Fruit fly (Drosophila melanogaster) whole organism, embryonic: Measurements from ENCODE around the gene Ts.

Experiments
- Aef1 ChIP-seq: fragments of 200-800 bp; sonication (Bioruptor generic); IDR thresholded peaks from 3 replicates; pipeline ENCODE4 v1.3.6; 2022; ENCODE audit warnings: missing biosample characterization, missing genetic modification characterization
- Bgb ChIP-seq: fragments of 200-800 bp; sonication (Bioruptor generic); IDR thresholded peaks from 2 replicates; pipeline ENCODE4 v1.3.6; 2022; ENCODE audit warnings: missing biosample characterization, missing genetic modification characterization; ENCODE audit not compliant: partially characterized antibody
- BtbVII ChIP-seq: fragments of 200-800 bp; sonication (Bioruptor generic); optimal IDR thresholded peaks from 3 replicates; lab custom pipeline; 2017; ENCODE audit warnings: missing biosample characterization, mild to moderate bottlenecking, missing genetic modification characterization
- CG10431 ChIP-seq: fragments of 200-800 bp; sonication (Bioruptor generic); optimal IDR thresholded peaks from 3 replicates; lab custom pipeline; 2018; ENCODE audit warnings: missing biosample characterization, mild to moderate bottlenecking, missing genetic modification characterization
- CG10654 ChIP-seq: fragments of 200-800 bp; sonication (Bioruptor generic); optimal IDR thresholded peaks from 2 replicates; lab custom pipeline; 2016; ENCODE audit warnings: missing biosample characterization, missing genetic modification characterization
- CG11093 ChIP-seq: fragments of 200-800 bp; sonication (Bioruptor generic); IDR thresholded peaks from 3 replicates; pipeline ENCODE4 v1.3.6; 2022; ENCODE audit warnings: missing biosample characterization, missing genetic modification characterization
- CG11696 ChIP-seq: fragments of 200-800 bp; sonication (Bioruptor generic); IDR thresholded peaks from 2 replicates; pipeline ENCODE4 v1.3.6; 2022; ENCODE audit warnings: missing biosample characterization, missing genetic modification characterization
- CG12104 ChIP-seq: fragments of 200-800 bp; sonication (Bioruptor generic); optimal IDR thresholded peaks from 3 replicates; lab custom pipeline; 2016; ENCODE audit warnings: missing biosample characterization, missing genetic modification characterization
- CG12659 ChIP-seq: fragments of 200-800 bp; sonication (Bioruptor generic); optimal IDR thresholded peaks from 3 replicates; lab custom pipeline; 2017; ENCODE audit warnings: mild to moderate bottlenecking, missing biosample characterization, missing genetic modification reagents, missing genetic modification characterization
- CG14014 ChIP-seq: fragments of 200-800 bp; sonication (Bioruptor generic); IDR thresholded peaks from 2 replicates; pipeline ENCODE4 v1.3.6; 2022; ENCODE audit warnings: missing biosample characterization, missing genetic modification characterization
- CG14441 ChIP-seq: fragments of 200-800 bp; sonication (Bioruptor generic); IDR thresholded peaks from 2 replicates; pipeline ENCODE4 v1.3.6; 2022; ENCODE audit warnings: missing biosample characterization, missing genetic modification characterization
- CG1602 ChIP-seq: fragments of 200-800 bp; sonication (Bioruptor generic); optimal IDR thresholded peaks from 3 replicates; lab custom pipeline; 2016; ENCODE audit warnings: missing biosample characterization, missing genetic modification characterization
- CG16813 ChIP-seq: fragments of 200-800 bp; sonication (Bioruptor generic); IDR thresholded peaks from 3 replicates; pipeline ENCODE4 v1.3.6; 2022; ENCODE audit warnings: missing biosample characterization, missing genetic modification characterization; ENCODE audit not compliant: partially characterized antibody
- CG17186 ChIP-seq: fragments of 200-800 bp; sonication (Bioruptor generic); optimal IDR thresholded peaks from 3 replicates; lab custom pipeline; 2017; ENCODE audit warnings: missing biosample characterization, missing genetic modification reagents, missing genetic modification characterization
- CG18011 ChIP-seq: fragments of 200-800 bp; sonication (Bioruptor generic); optimal IDR thresholded peaks from 2 replicates; lab custom pipeline; 2017; ENCODE audit warnings: missing biosample characterization, missing genetic modification characterization, mild to moderate bottlenecking, moderate library complexity, missing genotype
- CG2120 ChIP-seq: fragments of 200-800 bp; sonication (Bioruptor generic); optimal IDR thresholded peaks from 3 replicates; lab custom pipeline; 2016; ENCODE audit warnings: missing biosample characterization, missing genetic modification characterization
- CG2889 ChIP-seq: fragments of 200-800 bp; sonication (Bioruptor generic); IDR thresholded peaks from 3 replicates; pipeline ENCODE4 v1.3.6; 2022; ENCODE audit warnings: missing biosample characterization, missing genetic modification characterization
- CG3281 ChIP-seq: fragments of 200-800 bp; sonication (Bioruptor generic); optimal IDR thresholded peaks from 3 replicates; lab custom pipeline; 2017; ENCODE audit warnings: missing biosample characterization, mild to moderate bottlenecking, missing genetic modification characterization
- CG3838 ChIP-seq: fragments of 200-800 bp; sonication (Bioruptor generic); optimal IDR thresholded peaks from 3 replicates; lab custom pipeline; 2016; ENCODE audit warnings: missing biosample characterization, missing genetic modification characterization
- CG4424 ChIP-seq: fragments of 200-800 bp; sonication (Bioruptor generic); optimal IDR thresholded peaks from 3 replicates; lab custom pipeline; 2016; ENCODE audit warnings: missing biosample characterization, missing genetic modification characterization
- CG4730 ChIP-seq: fragments of 200-800 bp; sonication (Bioruptor generic); IDR thresholded peaks from 2 replicates; pipeline ENCODE4 v1.3.6; 2022; ENCODE audit warnings: missing biosample characterization, missing genetic modification characterization
- CG6254 ChIP-seq: fragments of 200-800 bp; sonication (Bioruptor generic); optimal IDR thresholded peaks from 3 replicates; lab custom pipeline; 2017; ENCODE audit warnings: mild to moderate bottlenecking, missing biosample characterization, missing genetic modification reagents, missing genetic modification characterization
- CG6689 ChIP-seq: fragments of 200-800 bp; sonication (Bioruptor generic); IDR thresholded peaks from 2 replicates; pipeline ENCODE4 v1.3.6; 2022; ENCODE audit warnings: missing biosample characterization, missing genetic modification characterization
- CG6813 ChIP-seq: fragments of 200-800 bp; sonication (Bioruptor generic); optimal IDR thresholded peaks from 2 replicates; lab custom pipeline; 2017; ENCODE audit warnings: missing biosample characterization, missing genetic modification characterization, mild to moderate bottlenecking, moderate library complexity, missing genetic modification reagents
- CG7357 ChIP-seq: fragments of 200-800 bp; sonication (Bioruptor generic); IDR thresholded peaks from 3 replicates; pipeline ENCODE4 v1.3.6; 2022; ENCODE audit warnings: missing biosample characterization, missing genetic modification characterization
- CG8359 ChIP-seq: fragments of 200-800 bp; sonication (Bioruptor generic); optimal IDR thresholded peaks from 2 replicates; lab custom pipeline; 2017; ENCODE audit warnings: missing biosample characterization, mild to moderate bottlenecking, missing genetic modification characterization, borderline replicate concordance
- Camta ChIP-seq: fragments of 200-800 bp; sonication (Bioruptor generic); optimal IDR thresholded peaks from 2 replicates; lab custom pipeline; 2016; ENCODE audit warnings: missing biosample characterization, missing genetic modification characterization
- D19A ChIP-seq: fragments of 200-800 bp; optimal IDR thresholded peaks from 3 replicates; lab custom pipeline; 2019; ENCODE audit warnings: missing biosample characterization, mild to moderate bottlenecking, missing genetic modification characterization, moderate library complexity
- HLH3B ChIP-seq: fragments of 200-800 bp; sonication (Bioruptor generic); IDR thresholded peaks from 2 replicates; pipeline ENCODE4 v1.3.6; 2022; ENCODE audit warnings: missing biosample characterization, missing genetic modification characterization
- Hsf ChIP-seq: fragments of 200-800 bp; sonication (Bioruptor generic); optimal IDR thresholded peaks from 3 replicates; lab custom pipeline; 2016; ENCODE audit warnings: missing biosample characterization, missing genetic modification characterization
- Lhr ChIP-seq: fragments of 200-800 bp; sonication (Bioruptor generic); optimal IDR thresholded peaks from 3 replicates; lab custom pipeline; 2017; ENCODE audit warnings: mild to moderate bottlenecking, missing biosample characterization, missing genetic modification reagents, missing genetic modification characterization
- MESR4 ChIP-seq: fragments of 200-800 bp; sonication (Bioruptor generic); optimal IDR thresholded peaks from 2 replicates; lab custom pipeline; 2018; ENCODE audit warnings: missing biosample characterization, mild to moderate bottlenecking, missing genetic modification characterization, moderate library complexity
- Pdp1 ChIP-seq, 2 experiments: fragments of 200-800 bp; sonication (Bioruptor generic); optimal IDR thresholded peaks; 3 replicates each; lab custom pipeline; 2016; ENCODE audit warnings: missing biosample characterization in 2 of 2, missing genetic modification characterization in 2 of 2, mild to moderate bottlenecking in 1 of 2, moderate library complexity in 1 of 2
- Sin3A ChIP-seq: fragments of >200 bp; optimal IDR thresholded peaks from 2 replicates; lab custom pipeline; 2018
- Xbp1 ChIP-seq: fragments of 200-800 bp; sonication (Bioruptor generic); optimal IDR thresholded peaks from 3 replicates; lab custom pipeline; 2016; ENCODE audit warnings: missing biosample characterization, mild to moderate bottlenecking, missing genetic modification characterization
- Xrp1 ChIP-seq: fragments of 200-800 bp; sonication (Bioruptor generic); IDR thresholded peaks from 2 replicates; pipeline ENCODE4 v1.3.6; 2022; ENCODE audit warnings: missing biosample characterization, missing genetic modification characterization
- YL-1 ChIP-seq: fragments of 200-800 bp; sonication (Bioruptor generic); optimal IDR thresholded peaks from 3 replicates; lab custom pipeline; 2017; ENCODE audit warnings: missing biosample characterization, mild to moderate bottlenecking, missing genetic modification characterization
- al ChIP-seq: fragments of 200-800 bp; sonication (Bioruptor generic); IDR thresholded peaks from 2 replicates; pipeline ENCODE4 v1.3.6; 2022; ENCODE audit warnings: missing biosample characterization, missing genetic modification characterization
- ap ChIP-seq: fragments of 200-800 bp; sonication (Bioruptor generic); IDR thresholded peaks from 2 replicates; pipeline ENCODE4 v1.3.6; 2022; ENCODE audit warnings: missing biosample characterization, missing genetic modification characterization
- crc ChIP-seq: fragments of 200-800 bp; sonication (Bioruptor generic); optimal IDR thresholded peaks from 2 replicates; lab custom pipeline; 2016; ENCODE audit warnings: missing biosample characterization, missing genetic modification characterization
- croc ChIP-seq: fragments of 200-800 bp; sonication (Bioruptor generic); conservative IDR thresholded peaks from 3 replicates; pipeline ENCODE4 v1.3.6; 2022; ENCODE audit warnings: missing biosample characterization, missing genetic modification characterization
- esg ChIP-seq: fragments of 200-800 bp; sonication (Bioruptor generic); conservative IDR thresholded peaks from 2 replicates; pipeline ENCODE4 v1.3.6; 2022; ENCODE audit warnings: missing biosample characterization, missing genetic modification characterization
- gem ChIP-seq: fragments of 200-800 bp; sonication (Bioruptor generic); optimal IDR thresholded peaks from 2 replicates; lab custom pipeline; 2019; ENCODE audit warnings: missing biosample characterization, mild to moderate bottlenecking, missing genetic modification characterization, moderate library complexity
- lab ChIP-seq: fragments of 200-800 bp; sonication (Bioruptor generic); optimal IDR thresholded peaks from 3 replicates; lab custom pipeline; 2017; ENCODE audit warnings: missing biosample characterization, missing genetic modification characterization, mild to moderate bottlenecking, moderate library complexity, missing genetic modification reagents
- nmo ChIP-seq: fragments of 200-800 bp; sonication (Bioruptor generic); optimal IDR thresholded peaks from 2 replicates; lab custom pipeline; 2018; ENCODE audit warnings: missing biosample characterization, mild to moderate bottlenecking, missing genetic modification characterization, moderate library complexity
- nom ChIP-seq: fragments of 200-800 bp; sonication (Bioruptor generic); optimal IDR thresholded peaks from 2 replicates; lab custom pipeline; 2017; ENCODE audit warnings: missing biosample characterization, missing genetic modification characterization, mild to moderate bottlenecking, moderate library complexity, missing genetic modification reagents
- p53 ChIP-seq: fragments of 200-800 bp; sonication (Bioruptor generic); optimal IDR thresholded peaks from 2 replicates; lab custom pipeline; 2016; ENCODE audit warnings: missing biosample characterization, missing genetic modification characterization
- peb ChIP-seq: fragments of 200-800 bp; sonication (Bioruptor generic); IDR thresholded peaks from 2 replicates; pipeline ENCODE4 v1.3.6; 2022; ENCODE audit warnings: missing biosample characterization, missing genetic modification characterization
- phol ChIP-seq: fragments of 200-800 bp; sonication (Bioruptor generic); optimal IDR thresholded peaks from 3 replicates; lab custom pipeline; 2018; ENCODE audit warnings: missing biosample characterization, mild to moderate bottlenecking, missing genetic modification characterization, moderate library complexity
- tin ChIP-seq: fragments of 200-800 bp; sonication (Bioruptor generic); optimal IDR thresholded peaks from 3 replicates; lab custom pipeline; 2016; ENCODE audit warnings: missing biosample characterization, missing genetic modification characterization

The Ts gene

DNA sequence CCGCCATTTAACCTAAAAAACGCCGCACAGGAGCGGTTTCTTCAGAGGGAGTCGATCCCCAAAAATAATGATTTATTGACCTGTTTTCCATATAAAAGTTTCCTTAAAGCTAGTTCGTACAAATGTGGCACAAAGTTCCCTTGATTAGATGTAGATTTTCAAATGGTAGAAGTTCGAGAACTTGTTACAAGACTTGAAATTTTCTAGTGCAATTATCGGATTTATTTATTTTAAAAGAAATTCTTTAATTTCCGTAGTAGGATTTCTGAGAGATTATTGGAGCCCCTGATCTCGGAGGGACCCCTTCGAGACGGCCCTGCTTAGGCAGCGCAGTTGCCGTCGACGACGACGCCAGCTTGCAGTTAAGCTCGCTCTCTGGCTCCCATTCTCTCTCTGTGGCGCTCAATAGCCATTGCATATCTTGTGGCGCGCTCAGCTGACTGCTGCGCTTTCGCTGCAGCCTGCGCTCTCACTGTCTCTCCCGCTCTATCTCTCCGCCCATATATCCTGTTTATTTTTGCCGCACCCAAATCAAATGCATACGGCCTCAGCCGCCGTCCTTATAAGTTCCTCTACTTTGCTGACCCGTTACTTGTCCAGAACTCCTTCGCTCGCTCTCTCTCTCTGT, 11.8 kb downstream of the Ts start (continued):
- TF ChIP-seq Hsf (GFP tag; lab: Kevin White, UChicago) (peak; percentile 41), peb (GFP tag; lab: Robert Waterston, UW) (peak; percentile 47; the same call in 1 of the 2 replicates), CG18011 (GFP tag; lab: Kevin White, UChicago) (no peak), esg (GFP tag; lab: Robert Waterston, UW) (peak; percentile 47), gem (peak; percentile 69), CG4424 (GFP tag; lab: Kevin White, UChicago) (peak; percentile 64), lab (GFP tag; lab: Kevin White, UChicago) (no peak), BtbVII (no peak), CG14441 (no peak), CG12659 (GFP tag; lab: Kevin White, UChicago) (peak; percentile 35), CG7357 (GFP tag; lab: Robert Waterston, UW) (peak; percentile 28; the same call in 1 of the 3 replicates), Sin3A (lab: Kevin White, UChicago) (no peak), CG12104 (no peak), Bgb (GFP tag; lab: Robert Waterston, UW) (no peak), CG3838 (GFP tag; lab: Kevin White, UChicago) (no peak), D19A (tag; lab: Kevin White, UChicago) (peak; percentile 55), CG4730 (GFP tag; lab: Robert Waterston, UW) (no peak), YL-1 (GFP tag; lab: Kevin White, UChicago) (no peak), CG17186 (no peak), CG11696 (GFP tag; lab: Robert Waterston, UW) (no peak), Xbp1 (GFP tag; lab: Kevin White, UChicago) (peak; percentile 61), Lhr (GFP tag; lab: Kevin White, UChicago) (peak; percentile 16), nom (GFP tag; lab: Kevin White, UChicago) (peak; percentile 63), CG6689 (GFP tag; lab: Robert Waterston, UW) (peak; percentile 71), CG14014 (GFP tag; lab: Robert Waterston, UW) (no peak), tin (GFP tag; lab: Kevin White, UChicago) (peak; percentile 67), CG3281 (no peak), HLH3B (peak; percentile 56), CG6813 (GFP tag; lab: Kevin White, UChicago) (no peak), CG10431 (GFP tag; lab: Kevin White, UChicago) (peak; percentile 9), croc (GFP tag; lab: Robert Waterston, UW) (peak; percentile 68), nmo (GFP tag; lab: Kevin White, UChicago) (peak; percentile 86), CG10654 (peak; percentile 43), crc (GFP tag; lab: Kevin White, UChicago) (no peak), CG1602 (GFP tag; lab: Kevin White, UChicago) (peak; percentile 32), CG16813 (GFP tag; lab: Robert Waterston, UW) (no peak), p53 (GFP tag; lab: Kevin White, UChicago) (no peak), CG8359 (GFP tag; lab: Kevin White, UChicago) (peak; percentile 11), CG2889 (GFP tag; lab: Robert Waterston, UW) (no peak), phol (tag; lab: Kevin White, UChicago) (peak; percentile 76), CG2120 (GFP tag; lab: Kevin White, UChicago) (no peak), Pdp1 (GFP tag; optimal IDR thresholded peaks at IDR 0.05; lab: Kevin White, UChicago) (peak; percentile 39 to 41), ap (GFP tag; lab: Robert Waterston, UW) (0 out of 2 replicates have a peak, but pooled peaks have one; percentile 26), MESR4 (GFP tag; lab: Kevin White, UChicago) (no peak), Xrp1 (GFP tag; lab: Robert Waterston, UW) (peak; percentile 59; the same call in 1 of the 2 replicates), Camta (peak; percentile 58), CG6254 (GFP tag; lab: Kevin White, UChicago) (peak; percentile 48), CG11093 (GFP tag; lab: Robert Waterston, UW) (0 out of 3 replicates have a peak, but pooled peaks have one; percentile 19), al (GFP tag; lab: Robert Waterston, UW) (0 out of 2 replicates have a peak, but pooled peaks have one; percentile 7), Aef1 (GFP tag; lab: Robert Waterston, UW) (peak; percentile 58)
